Worm (Caenorhabditis elegans) whole organism, L3 larva: ENCODE results near the gene Y94H6A.12.

ENCODE experiments used
- elt-2 ChIP-seq: sonication (generic microtip); optimal IDR thresholded peaks from 2 replicates; lab custom pipeline; 2016; ENCODE audit warnings: missing genetic modification reagents, mild to moderate bottlenecking, missing genetic modification characterization, missing compliant biosample characterization
- mdl-1 ChIP-seq: fragments of 150-350 bp; optimal IDR thresholded peaks from 2 replicates; lab custom pipeline; 2014; ENCODE audit warnings: missing biosample characterization, missing genetic modification characterization
- nhr-12 ChIP-seq: fragments of 150-350 bp; optimal IDR thresholded peaks from 2 replicates; lab custom pipeline; 2014; ENCODE audit warnings: missing biosample characterization, missing genetic modification characterization
- nhr-25 ChIP-seq: sonication (generic microtip); optimal IDR thresholded peaks from 2 replicates; lab custom pipeline; 2017; ENCODE audit warnings: missing biosample characterization, missing genetic modification characterization
- snpc-4 ChIP-seq: fragments of 150-350 bp; optimal IDR thresholded peaks from 2 replicates; lab custom pipeline; 2014; ENCODE audit warnings: missing biosample characterization, missing genetic modification characterization

DNA sequence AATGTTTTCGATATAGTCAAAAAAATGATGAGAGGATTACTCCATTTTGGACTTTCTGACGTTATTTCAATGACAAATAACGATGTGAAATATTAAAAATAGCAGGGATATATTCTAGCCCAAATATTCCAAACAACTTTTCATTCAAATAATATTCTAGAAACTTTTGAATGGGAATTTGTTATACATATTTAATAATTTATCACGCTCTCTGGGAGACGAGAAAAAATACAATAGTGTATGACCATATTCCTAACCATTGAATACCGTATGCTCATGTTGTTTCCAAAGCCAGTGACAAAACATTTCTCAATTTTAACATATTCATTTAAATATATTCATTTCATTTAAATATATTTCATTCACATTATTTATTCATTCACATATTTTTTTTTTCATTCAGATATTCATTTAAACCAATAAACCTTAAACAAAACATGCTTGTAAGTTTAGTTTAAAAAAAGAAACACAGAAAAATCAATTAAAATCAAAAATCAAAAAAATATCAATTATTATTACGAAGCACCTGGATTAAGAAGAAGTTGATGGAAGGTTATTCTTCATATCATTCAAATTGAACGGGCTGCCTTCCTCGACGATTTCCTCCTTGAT is 3.1 kb downstream of the Y94H6A.12 start:
- TF ChIP-seq snpc-4, result no peak
- TF ChIP-seq nhr-12, result no peak
- no peak for TF ChIP-seq mdl-1 (tag; lab: Kevin White, UChicago)
- peak; percentile 55 for TF ChIP-seq elt-2
- TF ChIP-seq nhr-25, result no peak
